Fruit fly (Drosophila melanogaster) whole organism, embryonic: ENCODE data around the gene CheA86a.

Experiments
- CG14050 ChIP-seq: fragments of 200-800 bp; sonication (Bioruptor generic); IDR thresholded peaks from 3 replicates; pipeline ENCODE4 v1.3.6; 2022; ENCODE audit warnings: missing biosample characterization, missing genetic modification characterization
- CG33557 ChIP-seq: fragments of 200-800 bp; sonication (Bioruptor generic); optimal IDR thresholded peaks from 2 replicates; lab custom pipeline; 2019; ENCODE audit warnings: missing biosample characterization, mild to moderate bottlenecking, missing genetic modification characterization, moderate library complexity
- CG9797 ChIP-seq: fragments of 200-800 bp; sonication (Bioruptor generic); optimal IDR thresholded peaks from 3 replicates; lab custom pipeline; 2018; ENCODE audit warnings: missing biosample characterization, mild to moderate bottlenecking, missing genetic modification characterization
- Dref ChIP-seq: fragments of 200-800 bp; sonication (Bioruptor generic); IDR thresholded peaks from 2 replicates; pipeline ENCODE4 v1.3.6; 2022; ENCODE audit warnings: missing biosample characterization, missing genetic modification characterization
- cas ChIP-seq: fragments of 200-800 bp; sonication (Bioruptor generic); IDR thresholded peaks from 2 replicates; pipeline ENCODE4 v1.3.6; 2022; ENCODE audit warnings: missing biosample characterization, missing genetic modification characterization
- hth ChIP-seq: fragments of >200 bp; optimal IDR thresholded peaks from 2 replicates; lab custom pipeline; 2017; ENCODE audit warnings: inconsistent platforms
- mam ChIP-seq: fragments of 200-800 bp; sonication (Bioruptor generic); optimal IDR thresholded peaks from 3 replicates; lab custom pipeline; 2016; ENCODE audit warnings: missing biosample characterization, missing genetic modification characterization
- peb ChIP-seq: fragments of 200-800 bp; sonication (Bioruptor generic); IDR thresholded peaks from 2 replicates; pipeline ENCODE4 v1.3.6; 2022; ENCODE audit warnings: missing biosample characterization, missing genetic modification characterization
- sr ChIP-seq: fragments of 200-800 bp; sonication (Bioruptor generic); IDR thresholded peaks from 3 replicates; pipeline ENCODE4 v1.3.6; 2022; ENCODE audit warnings: missing biosample characterization, missing genetic modification characterization
- vvl ChIP-seq: fragments of 200-800 bp; sonication (Bioruptor generic); IDR thresholded peaks from 2 replicates; pipeline ENCODE4 v1.3.6; 2022; ENCODE audit warnings: missing biosample characterization, missing genetic modification characterization

DNA sequence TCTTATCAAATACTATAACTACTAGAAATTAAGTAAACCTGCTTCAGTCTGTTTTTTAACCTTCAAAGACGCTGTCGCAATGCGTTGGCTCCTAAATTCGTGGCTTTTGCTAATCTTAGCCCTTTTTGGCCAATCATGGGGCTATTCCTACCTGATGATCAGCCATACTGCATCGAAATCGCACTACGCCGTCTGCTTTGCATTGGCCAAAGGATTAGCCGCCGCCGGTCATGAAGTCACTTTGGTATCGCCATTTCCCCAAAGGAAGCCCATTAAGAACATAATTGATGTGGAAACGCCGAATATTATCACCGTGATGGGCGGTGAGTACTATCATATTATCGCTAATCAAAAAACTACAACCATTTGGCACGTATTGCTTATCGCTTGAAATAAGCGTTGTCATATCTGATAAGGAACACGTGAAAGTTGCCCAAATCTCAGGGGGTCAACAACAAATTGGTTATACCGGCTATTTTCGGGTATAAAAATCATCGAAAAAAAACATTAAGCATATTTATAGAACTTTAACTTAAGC is 9.6 kb upstream of the CheA86a start, which contains the start of gene Ugt302E1:
- no peak for TF ChIP-seq vvl (GFP tag; lab: Robert Waterston, UW)
- TF ChIP-seq Dref (GFP tag; lab: Robert Waterston, UW) = no peak
- no peak for TF ChIP-seq sr
- TF ChIP-seq cas (GFP tag; lab: Robert Waterston, UW) = no peak
- TF ChIP-seq mam (GFP tag; lab: Kevin White, UChicago) = no peak
- TF ChIP-seq peb (GFP tag; lab: Robert Waterston, UW) = no peak
- TF ChIP-seq hth = no peak
- no peak for TF ChIP-seq CG14050 (GFP tag; lab: Robert Waterston, UW)
- TF ChIP-seq CG33557 (GFP tag; lab: Kevin White, UChicago) = no peak
- no peak for TF ChIP-seq CG9797 (GFP tag; lab: Kevin White, UChicago)
